Fruit fly (Drosophila melanogaster) whole organism, adult: ENCODE data around the gene CG11854.

Experiments
- CG11617 ChIP-seq: fragments of 200-800 bp; sonication (Bioruptor generic); optimal IDR thresholded peaks from 2 replicates; lab custom pipeline; 2017; ENCODE audit warnings: mild to moderate bottlenecking, missing biosample characterization, missing genetic modification reagents, missing genetic modification characterization
- CG12768 ChIP-seq: fragments of 200-800 bp; sonication (Bioruptor generic); optimal IDR thresholded peaks from 2 replicates; lab custom pipeline; 2017; ENCODE audit warnings: missing biosample characterization, missing genetic modification characterization, mild to moderate bottlenecking, moderate library complexity, missing genetic modification reagents
- CG14711 ChIP-seq: fragments of 200-800 bp; sonication (Bioruptor generic); optimal IDR thresholded peaks from 2 replicates; lab custom pipeline; 2018; ENCODE audit warnings: missing biosample characterization, mild to moderate bottlenecking, missing genetic modification characterization, moderate library complexity
- CG1620 ChIP-seq: fragments of 200-800 bp; sonication (Bioruptor generic); optimal IDR thresholded peaks from 2 replicates; lab custom pipeline; 2016; ENCODE audit warnings: missing biosample characterization, missing genetic modification characterization
- CG33017 ChIP-seq: fragments of 200-800 bp; sonication (Bioruptor generic); optimal IDR thresholded peaks from 2 replicates; lab custom pipeline; 2018; ENCODE audit warnings: missing biosample characterization, mild to moderate bottlenecking, missing genetic modification characterization, moderate library complexity
- CG5204 ChIP-seq: fragments of 200-800 bp; sonication (Bioruptor generic); optimal IDR thresholded peaks from 2 replicates; lab custom pipeline; 2016; ENCODE audit warnings: missing biosample characterization, missing genetic modification characterization
- CG7045 ChIP-seq: fragments of 200-800 bp; sonication (Bioruptor generic); optimal IDR thresholded peaks from 2 replicates; lab custom pipeline; 2017; ENCODE audit warnings: missing biosample characterization, mild to moderate bottlenecking, missing genetic modification characterization
- CG7101 ChIP-seq: fragments of 200-800 bp; sonication (Bioruptor generic); optimal IDR thresholded peaks from 2 replicates; lab custom pipeline; 2018; ENCODE audit warnings: missing biosample characterization, mild to moderate bottlenecking, missing genetic modification characterization, moderate library complexity
- Clk ChIP-seq: fragments of 200-800 bp; sonication (Bioruptor generic); optimal IDR thresholded peaks from 2 replicates; lab custom pipeline; 2017; ENCODE audit warnings: missing biosample characterization, missing genetic modification characterization
- Crg-1 ChIP-seq: fragments of 200-800 bp; sonication (Bioruptor generic); optimal IDR thresholded peaks from 2 replicates; lab custom pipeline; 2016; ENCODE audit warnings: missing biosample characterization, missing genetic modification characterization
- Hr96 ChIP-seq: fragments of 200-800 bp; sonication (Bioruptor generic); optimal IDR thresholded peaks from 2 replicates; lab custom pipeline; 2016; ENCODE audit warnings: missing biosample characterization, missing genetic modification characterization
- Mnt ChIP-seq: fragments of 200-800 bp; sonication (Bioruptor generic); optimal IDR thresholded peaks from 2 replicates; lab custom pipeline; 2016; ENCODE audit warnings: missing biosample characterization, mild to moderate bottlenecking, missing genetic modification characterization
- bab1 ChIP-seq: fragments of 200-800 bp; sonication (Bioruptor generic); optimal IDR thresholded peaks from 3 replicates; lab custom pipeline; 2019; ENCODE audit warnings: missing biosample characterization, mild to moderate bottlenecking, missing genetic modification characterization, moderate library complexity
- cic ChIP-seq: fragments of 200-800 bp; sonication (Bioruptor generic); optimal IDR thresholded peaks from 2 replicates; lab custom pipeline; 2017; ENCODE audit warnings: missing biosample characterization, mild to moderate bottlenecking, missing genetic modification characterization, moderate library complexity
- cnc ChIP-seq, 2 experiments: fragments of >200 bp; optimal IDR thresholded peaks; 2 replicates each; lab custom pipeline; 2017
- kay ChIP-seq: fragments of 200-800 bp; sonication (Bioruptor generic); peaks from one replicate; lab custom pipeline; 2016; ENCODE audit warnings: missing biosample characterization, missing genetic modification characterization, borderline replicate concordance
- ovo ChIP-seq: fragments of 200-800 bp; sonication (Bioruptor generic); optimal IDR thresholded peaks from 2 replicates; lab custom pipeline; 2016; ENCODE audit warnings: missing biosample characterization, missing genetic modification characterization
- pad ChIP-seq: fragments of 200-800 bp; sonication (Bioruptor generic); optimal IDR thresholded peaks from 3 replicates; lab custom pipeline; 2017; ENCODE audit warnings: missing biosample characterization, missing genetic modification characterization, mild to moderate bottlenecking, moderate library complexity, missing genetic modification reagents
- tj ChIP-seq: fragments of 200-800 bp; sonication (Bioruptor generic); optimal IDR thresholded peaks from 3 replicates; lab custom pipeline; 2017; ENCODE audit warnings: missing biosample characterization, mild to moderate bottlenecking, missing genetic modification characterization, moderate library complexity
- toe ChIP-seq: fragments of 200-800 bp; sonication (Bioruptor generic); optimal IDR thresholded peaks from 2 replicates; lab custom pipeline; 2016; ENCODE audit warnings: missing biosample characterization, missing genetic modification characterization

CG11854 gene

dm6 chr3R:25241507-25242070 is at the start of gene CG11854:
Gene CG11854 (plus strand): TSS chr3R:25242020.
- TF ChIP-seq Mnt (GFP tag; lab: Kevin White, UChicago) (no peak), CG7045 (GFP tag; lab: Kevin White, UChicago) (no peak), CG11617 (GFP tag; lab: Kevin White, UChicago) (no peak), tj (GFP tag; lab: Kevin White, UChicago) (no peak), CG14711 (tag; lab: Kevin White, UChicago) (no peak), Hr96 (no peak), CG12768 (no peak), kay (GFP tag; lab: Kevin White, UChicago) (no peak), Crg-1 (GFP tag; lab: Kevin White, UChicago) (no peak), cnc (optimal IDR thresholded peaks at IDR 0.05; lab: Kevin White, UChicago) (no peak)

- peak; percentile 30 for TF ChIP-seq CG33017 (tag; lab: Kevin White, UChicago)
- no peak for TF ChIP-seq Clk (GFP tag; lab: Kevin White, UChicago)
- no peak for TF ChIP-seq CG12768
- TF ChIP-seq cic (GFP tag; lab: Kevin White, UChicago): no peak
- peak; percentile 39 for TF ChIP-seq CG5204 (GFP tag; lab: Kevin White, UChicago)
- TF ChIP-seq CG7045 (GFP tag; lab: Kevin White, UChicago): no peak
- TF ChIP-seq Crg-1 (GFP tag; lab: Kevin White, UChicago): no peak
- peak; percentile 50 for TF ChIP-seq bab1 (GFP tag; lab: Kevin White, UChicago)
- TF ChIP-seq cnc (optimal IDR thresholded peaks at IDR 0.05; lab: Kevin White, UChicago): no peak
- no peak for TF ChIP-seq ovo (GFP tag; lab: Kevin White, UChicago)
- TF ChIP-seq CG7101 (tag; lab: Kevin White, UChicago): peak; percentile 36
- TF ChIP-seq Hr96: peak; percentile 43
- TF ChIP-seq CG1620 (GFP tag; lab: Kevin White, UChicago): no peak
- TF ChIP-seq pad: no peak
- no peak for TF ChIP-seq Mnt (GFP tag; lab: Kevin White, UChicago)
- no peak for TF ChIP-seq tj (GFP tag; lab: Kevin White, UChicago)
- peak; percentile 26 for TF ChIP-seq CG11617 (GFP tag; lab: Kevin White, UChicago)
- TF ChIP-seq toe (GFP tag; lab: Kevin White, UChicago): peak; percentile 35
Measured at dm6 chr3R:25193726-25194204, 48.1 kb upstream of the CG11854 start, which contains the start of gene lobo. Gene lobo (minus strand): TSS chr3R:25193776.

- TF ChIP-seq Clk (GFP tag; lab: Kevin White, UChicago) (no peak), ovo (GFP tag; lab: Kevin White, UChicago) (no peak), pad (no peak), CG12768 (no peak), Crg-1 (GFP tag; lab: Kevin White, UChicago) (no peak), Mnt (GFP tag; lab: Kevin White, UChicago) (no peak), CG33017 (tag; lab: Kevin White, UChicago) (no peak)
Measured at dm6 chr3R:25194723-25195577, 46.9 kb upstream of the CG11854 start, which contains the start of gene CG13653. Gene CG13653 (plus strand): TSS chr3R:25195527.

- no peak for TF ChIP-seq CG11617 (GFP tag; lab: Kevin White, UChicago)
- no peak for TF ChIP-seq ovo (GFP tag; lab: Kevin White, UChicago)
- no peak for TF ChIP-seq CG5204 (GFP tag; lab: Kevin White, UChicago)
- no peak for TF ChIP-seq CG7101 (tag; lab: Kevin White, UChicago)
- no peak for TF ChIP-seq bab1 (GFP tag; lab: Kevin White, UChicago)
- TF ChIP-seq Clk (GFP tag; lab: Kevin White, UChicago): no peak
- TF ChIP-seq toe (GFP tag; lab: Kevin White, UChicago): no peak
- TF ChIP-seq CG12768: no peak
- TF ChIP-seq kay (GFP tag; lab: Kevin White, UChicago): no peak
- no peak for TF ChIP-seq Crg-1 (GFP tag; lab: Kevin White, UChicago)
- no peak for TF ChIP-seq Hr96
- TF ChIP-seq cic (GFP tag; lab: Kevin White, UChicago): no peak
- no peak for TF ChIP-seq CG14711 (tag; lab: Kevin White, UChicago)
Measured at dm6 chr3R:25199321-25199868, 42.4 kb upstream of the CG11854 start, which contains the start of gene CG13654. Gene CG13654 (plus strand): TSS chr3R:25199818.

dm6 chr3R:25205413-25205977 is 36.3 kb upstream of the CG11854 start:
- TF ChIP-seq CG11617 (GFP tag; lab: Kevin White, UChicago) (no peak), tj (GFP tag; lab: Kevin White, UChicago) (no peak), CG12768 (no peak), Hr96 (no peak), kay (GFP tag; lab: Kevin White, UChicago) (no peak), CG7101 (tag; lab: Kevin White, UChicago) (no peak), CG5204 (GFP tag; lab: Kevin White, UChicago) (no peak)
